Fruit fly (Drosophila melanogaster) Kc167 (cell line): ENCODE results near the gene GluRIIE.

Source experiments
- Sin3A ChIP-seq: fragments of >200 bp; optimal IDR thresholded peaks from 2 replicates; lab custom pipeline; 2018; ENCODE audit warnings: missing external identifiers
- ttk ChIP-seq: sonication (Bioruptor generic); optimal IDR thresholded peaks from 2 replicates; lab custom pipeline; 2017; ENCODE audit warnings: missing external identifiers

DNA sequence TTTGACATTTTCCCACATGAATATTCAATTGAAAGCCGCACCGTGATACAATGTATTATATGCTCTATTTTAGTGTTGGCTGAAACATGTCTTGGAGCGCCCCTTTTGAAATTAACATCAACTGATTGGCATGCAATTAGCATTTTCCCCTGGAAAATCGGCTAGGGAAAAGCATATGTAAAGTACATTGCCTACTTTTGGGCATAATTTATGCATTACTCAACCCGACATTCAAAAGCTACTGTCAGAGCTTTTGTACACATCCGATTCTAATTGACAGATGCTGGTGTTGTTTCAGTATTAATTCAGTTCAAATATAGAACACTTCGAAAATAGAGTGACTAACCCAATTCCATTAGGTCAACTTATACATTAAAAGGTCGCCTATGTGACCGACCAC is 27.3 kb upstream of the GluRIIE start:
- TF ChIP-seq ttk (lab: Kevin White, UChicago) (no peak), Sin3A (no peak)
